Worm (Caenorhabditis elegans) whole organism, L1 larva: ENCODE measurements around the gene srh-265.

ENCODE experiments used
- aly-2 ChIP-seq: fragments of 150-350 bp; optimal IDR thresholded peaks from 2 replicates; lab custom pipeline; 2014; ENCODE audit warnings: missing biosample characterization, missing genetic modification characterization
- fos-1 ChIP-seq: fragments of 150-350 bp; optimal IDR thresholded peaks from 2 replicates; lab custom pipeline; 2014; ENCODE audit warnings: missing biosample characterization, missing genetic modification characterization
- lir-3 ChIP-seq: sonication (generic microtip); optimal IDR thresholded peaks from 2 replicates; lab custom pipeline; 2016; ENCODE audit warnings: mild to moderate bottlenecking, missing genetic modification characterization, moderate library complexity, missing compliant biosample characterization; ENCODE audit not compliant: poor library complexity
- lsy-2 ChIP-seq, 2 experiments: fragments of 150-350 bp; optimal IDR thresholded peaks; 2 replicates each; lab custom pipeline; 2014; ENCODE audit warnings: missing biosample characterization in 2 of 2, missing genetic modification characterization in 2 of 2
- nhr-11 ChIP-seq: fragments of 150-350 bp; optimal IDR thresholded peaks from 2 replicates; lab custom pipeline; 2014; ENCODE audit warnings: missing biosample characterization, missing genetic modification characterization
- nhr-28 ChIP-seq: fragments of 150-350 bp; optimal IDR thresholded peaks from 2 replicates; lab custom pipeline; 2014; ENCODE audit warnings: missing biosample characterization, missing genetic modification characterization
- nhr-76 ChIP-seq: sonication (generic microtip); optimal IDR thresholded peaks from 2 replicates; lab custom pipeline; 2017; ENCODE audit warnings: missing biosample characterization, missing genetic modification characterization
- nhr-85 ChIP-seq: sonication (generic microtip); peaks from one replicate; lab custom pipeline; 2016; ENCODE audit warnings: missing genetic modification characterization, inconsistent platforms, missing compliant biosample characterization
- snpc-4 ChIP-seq: fragments of 150-350 bp; optimal IDR thresholded peaks from 2 replicates; lab custom pipeline; 2014; ENCODE audit warnings: missing biosample characterization, missing genetic modification characterization
- zag-1 ChIP-seq: fragments of 150-350 bp; optimal IDR thresholded peaks from 2 replicates; lab custom pipeline; 2014; ENCODE audit warnings: missing biosample characterization, missing genetic modification characterization
- ztf-11 ChIP-seq, 2 experiments: sonication (generic microtip); optimal IDR thresholded peaks; 2 replicates each; lab custom pipeline; 2016 to 2017; ENCODE audit warnings: missing genetic modification characterization in 2 of 2, missing biosample characterization in 1 of 2, missing compliant biosample characterization in 1 of 2

DNA sequence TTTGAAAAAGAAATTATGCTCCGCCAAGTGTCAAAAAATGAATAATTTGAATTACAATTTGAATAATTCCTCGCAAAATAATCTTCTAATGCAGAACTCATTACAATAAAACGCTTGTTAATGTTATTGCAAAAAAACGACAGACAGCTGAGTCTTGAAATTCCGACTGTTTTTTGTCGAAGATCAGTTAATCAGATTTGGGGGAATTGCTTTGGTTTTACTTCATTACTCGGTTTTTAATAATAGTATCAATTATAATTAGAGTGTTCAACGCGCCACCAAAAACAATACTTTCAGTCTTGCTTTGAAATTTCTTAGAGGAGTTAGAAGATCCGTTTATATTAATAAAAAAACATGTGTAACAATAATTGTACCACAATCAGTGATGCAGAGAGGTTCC, 38.1 kb upstream of the srh-265 start, which contains the start of gene srh-122:
- TF ChIP-seq snpc-4 (tag; lab: Kevin White, UChicago) (no peak), aly-2 (tag; lab: Kevin White, UChicago) (no peak), fos-1 (tag; lab: Kevin White, UChicago) (no peak), ztf-11 (tag; optimal IDR thresholded peaks at IDR 0.05; lab: Kevin White, UChicago) (no peak), nhr-28 (no peak), nhr-11 (tag; lab: Kevin White, UChicago) (no peak), nhr-85 (tag; lab: Kevin White, UChicago) (no peak), lsy-2 (tag; optimal IDR thresholded peaks at IDR 0.05; lab: Kevin White, UChicago) (no peak), lir-3 (tag; lab: Kevin White, UChicago) (no peak), nhr-76 (tag; lab: Kevin White, UChicago) (no peak), zag-1 (tag; lab: Kevin White, UChicago) (no peak)
